Fruit fly (Drosophila melanogaster): ENCODE measurements around the gene CG33252.
A peak's percentile ranks its signal among the peaks of the same experiment; 100 is the strongest.

The CG33252 gene

DNA sequence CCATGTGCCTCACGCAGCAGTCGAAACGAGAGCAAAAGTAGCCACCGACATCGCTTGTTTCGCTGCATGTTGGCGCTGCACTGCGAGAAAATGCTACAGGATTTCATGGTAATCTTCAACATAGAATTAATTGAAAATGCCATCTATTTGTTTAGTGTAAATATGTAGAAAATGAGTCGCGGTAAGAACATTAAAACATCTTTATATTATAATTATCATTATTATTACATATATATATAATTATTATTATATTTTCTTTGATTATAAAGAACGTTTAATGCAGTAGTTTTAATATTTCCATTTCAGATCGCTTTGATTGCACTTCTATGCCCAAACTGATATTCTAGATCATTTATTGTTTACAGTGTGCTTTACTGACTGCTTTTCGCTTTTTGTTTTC is 23.9 kb downstream of the CG33252 start (continued):
- TF ChIP-seq HLH3B (GFP tag; IDR thresholded peaks at IDR 0.05) (no peak), CG43689 (GFP tag; IDR thresholded peaks at IDR 0.05) (no peak), CG12236 (GFP tag; optimal IDR thresholded peaks at IDR 0.05) (no peak), CG30431 (GFP tag; optimal IDR thresholded peaks at IDR 0.05) (no peak), grn (GFP tag; optimal IDR thresholded peaks at IDR 0.05) (no peak), prd (optimal IDR thresholded peaks at IDR 0.05) (no peak), prd (GFP tag; IDR thresholded peaks at IDR 0.05) (no peak), wdn (GFP tag; IDR thresholded peaks at IDR 0.05) (no peak), Dfd (GFP tag; optimal IDR thresholded peaks at IDR 0.05) (no peak), CG10147 (GFP tag; optimal IDR thresholded peaks at IDR 0.05) (no peak), Bdp1 (GFP tag; optimal IDR thresholded peaks at IDR 0.05) (no peak), Mad (GFP tag; optimal IDR thresholded peaks at IDR 0.05) (no peak), CG9817 (tag; optimal IDR thresholded peaks at IDR 0.05) (no peak), Kr (GFP tag; optimal IDR thresholded peaks at IDR 0.05) (no peak), sc (optimal IDR thresholded peaks at IDR 0.05) (no peak), sc (GFP tag; optimal IDR thresholded peaks at IDR 0.05) (no peak), Hmx (GFP tag; optimal IDR thresholded peaks at IDR 0.05) (no peak), caup (GFP tag; optimal IDR thresholded peaks at IDR 0.05; ENCODE audit: severe bottlenecking) (no peak), fd64A (GFP tag; optimal IDR thresholded peaks at IDR 0.05) (no peak), CG34224 (GFP tag; IDR thresholded peaks at IDR 0.05; ENCODE audit: partially characterized antibody) (no peak), CG1792 (GFP tag; optimal IDR thresholded peaks at IDR 0.05) (no peak), CG7987 (GFP tag; optimal IDR thresholded peaks at IDR 0.05) (no peak), CG17568 (GFP tag; optimal IDR thresholded peaks at IDR 0.05) (no peak), ato (GFP tag; IDR thresholded peaks at IDR 0.05; ENCODE audit: partially characterized antibody) (no peak), tin (GFP tag; optimal IDR thresholded peaks at IDR 0.05) (no peak), CG10979 (tag; optimal IDR thresholded peaks at IDR 0.05) (peak; percentile 38), Ssrp (tag; optimal IDR thresholded peaks at IDR 0.05) (peak; percentile 16), lbe (GFP tag; optimal IDR thresholded peaks at IDR 0.05) (no peak), CG15696 (tag; optimal IDR thresholded peaks at IDR 0.05) (no peak), Sox102F (GFP tag; optimal IDR thresholded peaks at IDR 0.05) (peak; percentile 34), ind (GFP tag; optimal IDR thresholded peaks at IDR 0.05) (no peak), sug (tag; optimal IDR thresholded peaks at IDR 0.05) (no peak), CG14860 (GFP tag; IDR thresholded peaks at IDR 0.05; ENCODE audit: partially characterized antibody) (no peak), Hr3 (GFP tag; optimal IDR thresholded peaks at IDR 0.05) (no peak), CG16863 (GFP tag; optimal IDR thresholded peaks at IDR 0.05) (no peak), CG17829 (tag; optimal IDR thresholded peaks at IDR 0.05) (peak; percentile 1), Spps (tag; optimal IDR thresholded peaks at IDR 0.05) (no peak), CG7372 (GFP tag; IDR thresholded peaks at IDR 0.05) (no peak), CG3065 (GFP tag; optimal IDR thresholded peaks at IDR 0.05) (no peak), CG9797 (GFP tag; optimal IDR thresholded peaks at IDR 0.05) (no peak), oc (tag; optimal IDR thresholded peaks at IDR 0.05) (no peak), dmrt11E (tag; optimal IDR thresholded peaks at IDR 0.05) (peak; percentile 16), E2f1 (GFP tag; IDR thresholded peaks at IDR 0.05) (no peak), stc (GFP tag; IDR thresholded peaks at IDR 0.05) (no peak), CG8388 (GFP tag; optimal IDR thresholded peaks at IDR 0.05) (peak; percentile 19), CG11504 (tag; optimal IDR thresholded peaks at IDR 0.05) (peak; percentile 52), Mes4 (GFP tag; optimal IDR thresholded peaks at IDR 0.05) (no peak), Ravus (GFP tag; IDR thresholded peaks at IDR 0.05) (no peak), sens-2 (GFP tag; IDR thresholded peaks at IDR 0.05) (no peak), CG2712 (tag; optimal IDR thresholded peaks at IDR 0.05) (peak; percentile 32), Usf (GFP tag; optimal IDR thresholded peaks at IDR 0.05) (no peak), gsb (GFP tag; IDR thresholded peaks at IDR 0.05) (no peak)

Data from whole organism, embryonic.